Worm (Caenorhabditis elegans): Measurements from ENCODE around the gene F18E3.11.

- no peak for TF ChIP-seq unc-62 (GFP tag; optimal IDR thresholded peaks at IDR 0.05)
- no peak for TF ChIP-seq dmd-4 (tag; optimal IDR thresholded peaks at IDR 0.05)
- no peak for TF ChIP-seq unc-39 (tag; optimal IDR thresholded peaks at IDR 0.05)
- TF ChIP-seq skn-1 (tag; optimal IDR thresholded peaks at IDR 0.05): no peak
- TF ChIP-seq ztf-1 (GFP tag; conservative IDR thresholded peaks at IDR 0.05): no peak
- no peak for TF ChIP-seq nhr-11 (tag; optimal IDR thresholded peaks at IDR 0.05)
- no peak for TF ChIP-seq ZK546.5 (tag; optimal IDR thresholded peaks at IDR 0.05)
- no peak for TF ChIP-seq peb-1 (tag; optimal IDR thresholded peaks at IDR 0.05)
- TF ChIP-seq lsy-2 (tag; optimal IDR thresholded peaks at IDR 0.05): no peak
- TF ChIP-seq sma-3 (GFP tag; optimal IDR thresholded peaks at IDR 0.05): no peak
- no peak for TF ChIP-seq lin-39 (tag; optimal IDR thresholded peaks at IDR 0.05)
- TF ChIP-seq elt-3 (tag; optimal IDR thresholded peaks at IDR 0.05): no peak
- no peak for TF ChIP-seq nhr-21 (tag; optimal IDR thresholded peaks at IDR 0.05)
- TF ChIP-seq snpc-4 (tag; optimal IDR thresholded peaks at IDR 0.05): no peak
Measured at ce11 chrV:7364951-7365350, 48.3 kb upstream of the F18E3.11 start, which contains the start of gene exc-13.

Data from whole organism, L2 larva.